Worm (Caenorhabditis elegans) whole organism, L2 larva: ENCODE results near the gene C23G10.5.

Source experiments
- R02D3.7 ChIP-seq: fragments of 150-350 bp; optimal IDR thresholded peaks from 2 replicates; lab custom pipeline; 2014; ENCODE audit warnings: missing biosample characterization, missing genetic modification characterization
- aly-2 ChIP-seq: fragments of 150-350 bp; optimal IDR thresholded peaks from 2 replicates; lab custom pipeline; 2014; ENCODE audit warnings: missing biosample characterization, missing genetic modification characterization
- blmp-1 ChIP-seq: sonication (generic microtip); optimal IDR thresholded peaks from 2 replicates; lab custom pipeline; 2017; ENCODE audit warnings: missing genetic modification characterization, mild to moderate bottlenecking, missing compliant biosample characterization, antibody characterized with exemption, moderate library complexity; ENCODE audit not compliant: insufficient read depth
- egl-27 ChIP-seq: sonication (generic microtip); optimal IDR thresholded peaks from 3 replicates; lab custom pipeline; 2017; ENCODE audit warnings: missing biosample characterization, missing genetic modification reagents, missing genetic modification characterization
- mdl-1 ChIP-seq, 2 experiments: fragments of 150-350 bp in 1 of 2; sonication (generic microtip) in 1 of 2; optimal IDR thresholded peaks; 2 replicates each; lab custom pipeline; 2017; ENCODE audit warnings: missing biosample characterization in 2 of 2, missing genetic modification characterization in 2 of 2
- nhr-12 ChIP-seq: fragments of 150-350 bp; optimal IDR thresholded peaks from 2 replicates; lab custom pipeline; 2014; ENCODE audit warnings: missing biosample characterization, missing genetic modification characterization
- ztf-11 ChIP-seq: sonication (generic microtip); optimal IDR thresholded peaks from 2 replicates; lab custom pipeline; 2017; ENCODE audit warnings: missing biosample characterization, missing genetic modification characterization

ce11 chrIII:6201325-6201724 lies 10.4 kb downstream of the C23G10.5 start:
- TF ChIP-seq ztf-11 (no peak), egl-27 (tag; lab: Kevin White, UChicago) (no peak), mdl-1 (tag; optimal IDR thresholded peaks at IDR 0.05; lab: Kevin White, UChicago) (no peak), R02D3.7 (no peak), nhr-12 (tag; lab: Kevin White, UChicago) (no peak), aly-2 (tag; lab: Kevin White, UChicago) (no peak), blmp-1 (no peak)
